Worm (Caenorhabditis elegans): ENCODE data around the gene Y46G5A.36.

ce11 chrII:12776379-12776778, 47.1 kb upstream of the Y46G5A.36 start, which contains the start of gene Y46G5A.34:
- no peak for TF ChIP-seq tbx-8 (GFP tag; optimal IDR thresholded peaks at IDR 0.05)
- TF ChIP-seq unc-62 (GFP tag; optimal IDR thresholded peaks at IDR 0.05) = no peak
- TF ChIP-seq ztf-11 (tag; optimal IDR thresholded peaks at IDR 0.05) = no peak
- TF ChIP-seq nhr-28 (tag; optimal IDR thresholded peaks at IDR 0.05) = no peak
- no peak for TF ChIP-seq elt-3 (tag; optimal IDR thresholded peaks at IDR 0.05)
- no peak for TF ChIP-seq nhr-237 (tag; optimal IDR thresholded peaks at IDR 0.05)
- TF ChIP-seq zip-8 (tag; optimal IDR thresholded peaks at IDR 0.05) = no peak
- no peak for TF ChIP-seq ceh-39 (tag; optimal IDR thresholded peaks at IDR 0.05)
